Fruit fly (Drosophila melanogaster): ENCODE measurements around the gene ush.

The ush gene

dm6 chr2L:542338-542967, 66.4 kb downstream of the ush start, which contains the start of gene lwr (continued):
- TF ChIP-seq danr (GFP tag; IDR thresholded peaks at IDR 0.05) (no peak), tll (GFP tag; optimal IDR thresholded peaks at IDR 0.05) (no peak), yki (optimal IDR thresholded peaks at IDR 0.05) (no peak), Opbp (GFP tag; IDR thresholded peaks at IDR 0.05; ENCODE audit: partially characterized antibody) (peak; percentile 64; the same call in 1 of the 3 replicates), CG11560 (tag; IDR thresholded peaks at IDR 0.05) (no peak), Hr3 (GFP tag; optimal IDR thresholded peaks at IDR 0.05) (no peak), jigr1 (GFP tag; IDR thresholded peaks at IDR 0.05) (no peak), vfl (GFP tag; optimal IDR thresholded peaks at IDR 0.05) (no peak), CG10366 (GFP tag; IDR thresholded peaks at IDR 0.05) (no peak), CG6683 (GFP tag; optimal IDR thresholded peaks at IDR 0.05) (no peak), Bteb2 (GFP tag; optimal IDR thresholded peaks at IDR 0.05) (no peak), schlank (tag; optimal IDR thresholded peaks at IDR 0.05) (no peak), CG10565 (GFP tag; optimal IDR thresholded peaks at IDR 0.05) (no peak), Lim3 (GFP tag; IDR thresholded peaks at IDR 0.05) (no peak), Adf1 (GFP tag; IDR thresholded peaks at IDR 0.05) (no peak), CG10654 (GFP tag; optimal IDR thresholded peaks at IDR 0.05) (no peak), CG4820 (GFP tag; optimal IDR thresholded peaks at IDR 0.05) (no peak), br (optimal IDR thresholded peaks at IDR 0.05) (no peak), Ets97D (GFP tag; optimal IDR thresholded peaks at IDR 0.05) (peak; percentile 27), wor (GFP tag; IDR thresholded peaks at IDR 0.05) (no peak), CG9932 (GFP tag; IDR thresholded peaks at IDR 0.05) (no peak), Deaf1 (tag; optimal IDR thresholded peaks at IDR 0.05) (no peak), Hmr (GFP tag; optimal IDR thresholded peaks at IDR 0.05) (no peak), C15 (GFP tag; IDR thresholded peaks at IDR 0.05) (no peak), CG11093 (GFP tag; IDR thresholded peaks at IDR 0.05) (no peak), CG8944 (GFP tag; optimal IDR thresholded peaks at IDR 0.05) (no peak), CG32532 (GFP tag; IDR thresholded peaks at IDR 0.05) (no peak), phol (tag; optimal IDR thresholded peaks at IDR 0.05) (peak; percentile 40), sim (GFP tag; IDR thresholded peaks at IDR 0.05) (no peak), ems (GFP tag; optimal IDR thresholded peaks at IDR 0.05) (no peak), CG18764 (GFP tag; optimal IDR thresholded peaks at IDR 0.05) (no peak), CG16815 (GFP tag; optimal IDR thresholded peaks at IDR 0.05) (no peak), her (GFP tag; optimal IDR thresholded peaks at IDR 0.05) (no peak), CG17359 (tag; optimal IDR thresholded peaks at IDR 0.05) (no peak), cad (GFP tag; optimal IDR thresholded peaks at IDR 0.05) (no peak), CG9609 (GFP tag; optimal IDR thresholded peaks at IDR 0.05) (no peak), Rx (GFP tag; IDR thresholded peaks at IDR 0.05) (no peak), Dp (GFP tag; optimal IDR thresholded peaks at IDR 0.05) (peak; percentile 67), Meics (GFP tag; optimal IDR thresholded peaks at IDR 0.05) (no peak), CrebB (tag; optimal IDR thresholded peaks at IDR 0.05) (no peak), CG7987 (GFP tag; optimal IDR thresholded peaks at IDR 0.05) (no peak), Fer1 (GFP tag; optimal IDR thresholded peaks at IDR 0.05) (no peak), cato (GFP tag; optimal IDR thresholded peaks at IDR 0.05; ENCODE audit: borderline replicate concordance) (no peak), gem (tag; optimal IDR thresholded peaks at IDR 0.05) (no peak), CG18262 (tag; optimal IDR thresholded peaks at IDR 0.05) (no peak), CG10209 (GFP tag; optimal IDR thresholded peaks at IDR 0.05) (no peak), repo (GFP tag; optimal IDR thresholded peaks at IDR 0.05) (no peak), CkIIα-i1 (GFP tag; IDR thresholded peaks at IDR 0.05) (no peak), trh (GFP tag; optimal IDR thresholded peaks at IDR 0.05) (no peak), pros (GFP tag; optimal IDR thresholded peaks at IDR 0.05) (no peak), Myb (GFP tag; optimal IDR thresholded peaks at IDR 0.05) (peak; percentile 73), Med (GFP tag) (peak; percentile 59)

Measured in whole organism, embryonic.